Fruit fly (Drosophila melanogaster): ENCODE data around the gene CG31642.

The CG31642 gene

dm6 chr2L:6085733-6086317, 32.5 kb upstream of the CG31642 start (continued):
- TF ChIP-seq sug (tag; optimal IDR thresholded peaks at IDR 0.05): peak; percentile 41
- no peak for TF ChIP-seq pros (GFP tag; optimal IDR thresholded peaks at IDR 0.05)
- TF ChIP-seq HLH4C (GFP tag; IDR thresholded peaks at IDR 0.05; ENCODE audit: partially characterized antibody): no peak
- TF ChIP-seq grn (GFP tag; optimal IDR thresholded peaks at IDR 0.05): no peak
- no peak for TF ChIP-seq dpn (GFP tag; optimal IDR thresholded peaks at IDR 0.05)
- TF ChIP-seq unpg (GFP tag; optimal IDR thresholded peaks at IDR 0.05): no peak
- no peak for TF ChIP-seq CG5245 (GFP tag; optimal IDR thresholded peaks at IDR 0.05)
- TF ChIP-seq hth (optimal IDR thresholded peaks at IDR 0.05): no peak
- no peak for TF ChIP-seq CG8924 (tag; optimal IDR thresholded peaks at IDR 0.05)
- no peak for TF ChIP-seq CG18011 (GFP tag; optimal IDR thresholded peaks at IDR 0.05)
- no peak for TF ChIP-seq tin (GFP tag; optimal IDR thresholded peaks at IDR 0.05)
- no peak for TF ChIP-seq insv (GFP tag; optimal IDR thresholded peaks at IDR 0.05)
- TF ChIP-seq CG30020 (tag; optimal IDR thresholded peaks at IDR 0.05): no peak
- TF ChIP-seq CG3407 (GFP tag; optimal IDR thresholded peaks at IDR 0.05): no peak
- no peak for TF ChIP-seq ac (GFP tag; optimal IDR thresholded peaks at IDR 0.05)
- TF ChIP-seq nerfin-2 (GFP tag; IDR thresholded peaks at IDR 0.05; ENCODE audit: partially characterized antibody): no peak
- no peak for TF ChIP-seq CrebB (tag; optimal IDR thresholded peaks at IDR 0.05)
- no peak for TF ChIP-seq CG13424 (tag; optimal IDR thresholded peaks at IDR 0.05)
- TF ChIP-seq Adf1 (GFP tag; IDR thresholded peaks at IDR 0.05): peak; percentile 85
- TF ChIP-seq Atf6 (GFP tag; IDR thresholded peaks at IDR 0.05): peak; percentile 13; the same call in 1 of the 2 replicates
- no peak for TF ChIP-seq CG12219 (GFP tag; optimal IDR thresholded peaks at IDR 0.05)
- TF ChIP-seq CG7357 (GFP tag; IDR thresholded peaks at IDR 0.05): no peak
- peak; percentile 60 for TF ChIP-seq cwo (GFP tag; optimal IDR thresholded peaks at IDR 0.05)
- TF ChIP-seq CG13624 (GFP tag; optimal IDR thresholded peaks at IDR 0.05): peak; percentile 20
- no peak for TF ChIP-seq Lhr (GFP tag; optimal IDR thresholded peaks at IDR 0.05)
- peak; percentile 40 for TF ChIP-seq Hmr (GFP tag; optimal IDR thresholded peaks at IDR 0.05)
- no peak for TF ChIP-seq MBD-R2 (GFP tag; IDR thresholded peaks at IDR 0.05)
- no peak for TF ChIP-seq CG10267 (tag; optimal IDR thresholded peaks at IDR 0.05)
- no peak for TF ChIP-seq CG7987 (GFP tag; optimal IDR thresholded peaks at IDR 0.05)
- peak; percentile 71 for TF ChIP-seq CG42726 (GFP tag; IDR thresholded peaks at IDR 0.05; ENCODE audit: partially characterized antibody)
- no peak for TF ChIP-seq dysf (GFP tag; IDR thresholded peaks at IDR 0.05)
- TF ChIP-seq CG7556 (GFP tag; optimal IDR thresholded peaks at IDR 0.05): no peak
- TF ChIP-seq CG15073 (GFP tag; optimal IDR thresholded peaks at IDR 0.05): no peak
- no peak for TF ChIP-seq CG14965 (GFP tag; optimal IDR thresholded peaks at IDR 0.05; ENCODE audit: borderline replicate concordance)
- TF ChIP-seq zfh2 (GFP tag; optimal IDR thresholded peaks at IDR 0.05): no peak
- TF ChIP-seq Tbp (GFP tag; optimal IDR thresholded peaks at IDR 0.05): no peak
- no peak for TF ChIP-seq ems (GFP tag; optimal IDR thresholded peaks at IDR 0.05)
- no peak for TF ChIP-seq fd96Cb (tag; optimal IDR thresholded peaks at IDR 0.05)
- TF ChIP-seq grau (tag; optimal IDR thresholded peaks at IDR 0.05): no peak
- no peak for TF ChIP-seq hbn (GFP tag; IDR thresholded peaks at IDR 0.05; ENCODE audit: partially characterized antibody)
- no peak for TF ChIP-seq CG10431 (GFP tag; optimal IDR thresholded peaks at IDR 0.05)
- no peak for TF ChIP-seq CG11560 (tag; IDR thresholded peaks at IDR 0.05)
- TF ChIP-seq Ssrp (tag; optimal IDR thresholded peaks at IDR 0.05): no peak
- no peak for TF ChIP-seq kni (GFP tag; optimal IDR thresholded peaks at IDR 0.05)
- no peak for TF ChIP-seq CG8359 (GFP tag; optimal IDR thresholded peaks at IDR 0.05; ENCODE audit: borderline replicate concordance)
- TF ChIP-seq danr (GFP tag; IDR thresholded peaks at IDR 0.05): no peak
- TF ChIP-seq Dbx (GFP tag; IDR thresholded peaks at IDR 0.05): peak; percentile 50; the same call in 2 of the 3 replicates
- TF ChIP-seq CG12769 (tag; optimal IDR thresholded peaks at IDR 0.05): peak; percentile 36
- no peak for TF ChIP-seq Sin3A (optimal IDR thresholded peaks at IDR 0.05)
- TF ChIP-seq CG16815 (GFP tag; optimal IDR thresholded peaks at IDR 0.05): no peak

Data from whole organism, embryonic.